Worm (Caenorhabditis elegans): Measurements from ENCODE around the gene Y42A5A.3.
A peak's percentile ranks its signal among the peaks of the same experiment; 100 is the strongest.

Y42A5A.3 gene

DNA sequence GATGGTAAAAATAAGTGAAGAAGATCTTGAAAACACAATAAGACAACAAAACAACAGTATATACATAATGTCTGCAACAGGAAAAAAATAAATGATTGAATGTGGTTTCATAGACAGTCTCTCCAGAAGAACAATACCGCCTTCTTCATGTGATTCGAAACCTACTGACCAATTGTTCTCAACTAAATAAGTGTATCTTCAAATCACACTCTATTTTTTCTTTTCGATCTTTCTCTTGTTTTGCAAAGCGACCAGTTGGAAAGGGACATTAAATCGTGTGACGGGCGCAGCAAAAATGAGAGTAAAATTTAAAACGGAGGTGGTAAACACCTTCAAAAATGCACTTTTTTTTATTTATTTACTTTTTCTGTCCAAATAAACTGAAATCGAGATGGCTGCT is 33.9 kb downstream of the Y42A5A.3 start:
- TF ChIP-seq mdl-1 (tag; optimal IDR thresholded peaks at IDR 0.05) (peak in 1 of 2 experiments; percentile 14), attf-4 (tag; optimal IDR thresholded peaks at IDR 0.05) (no peak), hlh-30 (tag; optimal IDR thresholded peaks at IDR 0.05; ENCODE audit: insufficient read depth) (peak; percentile 62), lsy-2 (tag; optimal IDR thresholded peaks at IDR 0.05) (no peak), unc-62 (GFP tag; optimal IDR thresholded peaks at IDR 0.05 in 1 of 2) (peak in 1 of 2 experiments; percentile 81), unc-62 (tag; optimal IDR thresholded peaks at IDR 0.05) (no peak), nhr-111 (GFP tag; optimal IDR thresholded peaks at IDR 0.05) (no peak), daf-16 (GFP tag; optimal IDR thresholded peaks at IDR 0.05) (peak in 1 of 2 experiments; percentile 65), daf-16 (tag; optimal IDR thresholded peaks at IDR 0.05) (no peak)

DNA sequence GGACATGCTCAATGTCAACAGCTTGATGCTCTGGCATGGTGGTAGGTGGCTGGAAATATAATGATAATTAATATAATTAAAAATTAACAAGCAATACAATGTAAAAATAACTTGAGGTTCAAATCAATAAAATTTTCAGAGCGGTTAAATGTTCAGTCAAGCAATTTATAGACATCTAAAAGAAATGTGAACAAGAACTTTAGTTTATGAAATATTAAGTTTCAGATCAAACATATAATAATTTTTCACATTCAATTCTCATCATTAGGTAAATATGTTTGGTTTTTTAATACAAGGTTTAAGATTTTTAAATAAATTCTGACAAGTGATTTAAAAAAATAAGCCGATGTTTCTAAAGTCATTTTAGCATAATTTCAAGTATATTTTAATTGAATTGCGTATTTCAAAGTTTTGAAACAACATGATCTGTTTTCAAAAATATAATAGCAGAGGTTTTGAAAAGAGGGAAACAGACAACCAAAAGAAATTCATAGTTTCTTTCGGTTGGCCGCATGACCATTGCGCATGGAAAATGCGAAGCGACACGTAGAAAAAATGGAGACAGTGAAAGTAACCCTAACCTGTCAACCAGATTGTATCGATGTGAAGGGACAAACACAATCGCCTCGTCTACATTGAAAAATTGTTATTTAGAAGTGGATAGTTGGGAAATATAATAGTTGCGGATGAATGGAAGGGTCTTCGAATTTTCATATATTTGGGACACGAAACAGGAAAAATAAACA is 35.4 kb downstream of the Y42A5A.3 start, which contains the start of gene T04C12.11:
TSS of gene T04C12.11 (minus strand) at position 51 of the 746 bp plus-strand sequence.
- peak in 1 of 2 experiments; percentile 16 for TF ChIP-seq mdl-1 (tag; optimal IDR thresholded peaks at IDR 0.05)
- TF ChIP-seq nhr-28 (tag; optimal IDR thresholded peaks at IDR 0.05), result peak; percentile 23
- peak; percentile 34 for TF ChIP-seq T20F7.1 (GFP tag; optimal IDR thresholded peaks at IDR 0.05)
- TF ChIP-seq lsy-2 (tag; optimal IDR thresholded peaks at IDR 0.05), result peak in 1 of 2 experiments; percentile 24
- no peak for TF ChIP-seq ztf-7 (tag; optimal IDR thresholded peaks at IDR 0.05)
- peak; percentile 61 for TF ChIP-seq hlh-30 (tag; optimal IDR thresholded peaks at IDR 0.05; ENCODE audit: insufficient read depth)
- TF ChIP-seq nhr-25 (tag; optimal IDR thresholded peaks at IDR 0.05; ENCODE audit: borderline replicate concordance, insufficient read depth), result peak; percentile 18
- TF ChIP-seq nhr-6 (tag; optimal IDR thresholded peaks at IDR 0.05), result no peak
- TF ChIP-seq lin-38 (GFP tag; IDR thresholded peaks at IDR 0.05), result no peak
- TF ChIP-seq F10B5.3 (tag; optimal IDR thresholded peaks at IDR 0.05), result no peak

- TF ChIP-seq D1046.2 (GFP tag; IDR thresholded peaks at IDR 0.05), result no peak
- TF ChIP-seq Y5F2A.4 (GFP tag; optimal IDR thresholded peaks at IDR 0.05), result no peak
- TF ChIP-seq arid-1 (GFP tag; conservative IDR thresholded peaks at IDR 0.05), result no peak
- TF ChIP-seq F37D6.2 (tag; optimal IDR thresholded peaks at IDR 0.05), result no peak
- TF ChIP-seq unc-130 (GFP tag; optimal IDR thresholded peaks at IDR 0.05), result no peak
- TF ChIP-seq tag-97 (GFP tag; IDR thresholded peaks at IDR 0.05), result no peak
- no peak for TF ChIP-seq F44E2.7 (GFP tag; IDR thresholded peaks at IDR 0.05)
- TF ChIP-seq mes-2 (tag; optimal IDR thresholded peaks at IDR 0.05; ENCODE audit: poor library complexity, severe bottlenecking), result no peak
- no peak for TF ChIP-seq zip-11 (GFP tag; IDR thresholded peaks at IDR 0.05)
- no peak for TF ChIP-seq ceh-20 (GFP tag; IDR thresholded peaks at IDR 0.05)
- no peak for TF ChIP-seq ceh-44 (GFP tag; IDR thresholded peaks at IDR 0.05)
Observed at ce11 chrV:11059180-11059579, 36.6 kb downstream of the Y42A5A.3 start, which contains the start of gene T04C12.1. T04C12.1 (minus strand) TSS chrV:11059269.

DNA sequence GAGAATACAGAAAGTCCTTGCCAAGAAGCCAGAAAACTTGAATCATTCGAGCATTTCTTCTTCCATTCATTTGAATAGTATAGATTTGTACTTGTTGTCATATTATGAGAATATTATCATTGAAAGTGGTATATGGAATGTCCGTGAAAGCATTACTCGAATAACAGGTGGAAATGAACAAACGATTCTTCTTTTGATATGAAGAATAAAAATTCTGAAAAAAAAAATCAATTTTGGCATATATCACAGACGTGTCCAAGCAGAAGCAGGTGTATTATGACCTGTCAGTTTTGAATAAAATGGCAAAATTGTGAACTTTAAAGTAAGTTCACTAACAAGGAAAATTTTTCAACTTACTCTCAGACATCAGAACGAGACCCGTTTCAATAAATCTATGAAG is 38.7 kb downstream of the Y42A5A.3 start, which contains the start of gene srh-75:
TSS of gene srh-75 (minus strand) at position 101 of the 400 bp plus-strand sequence.
- TF ChIP-seq nhr-111 (GFP tag; optimal IDR thresholded peaks at IDR 0.05), result no peak
- peak in 1 of 2 experiments; percentile 78 for TF ChIP-seq unc-62 (GFP tag; optimal IDR thresholded peaks at IDR 0.05 in 1 of 2)
- no peak for TF ChIP-seq unc-62 (tag; optimal IDR thresholded peaks at IDR 0.05)

- TF ChIP-seq aha-1 (tag) (peak; percentile 92), F10B5.3 (tag; optimal IDR thresholded peaks at IDR 0.05) (no peak)
Observed at ce11 chrV:11056484-11056883, 39.3 kb downstream of the Y42A5A.3 start.

- TF ChIP-seq unc-62 (GFP tag; optimal IDR thresholded peaks at IDR 0.05 in 1 of 2) (peak in 1 of 2 experiments; percentile 58), unc-62 (tag; optimal IDR thresholded peaks at IDR 0.05) (no peak), hlh-11 (tag; optimal IDR thresholded peaks at IDR 0.05) (no peak), zfp-2 (tag; optimal IDR thresholded peaks at IDR 0.05) (no peak), nhr-41 (GFP tag; IDR thresholded peaks at IDR 0.05) (no peak), egl-27 (tag; optimal IDR thresholded peaks at IDR 0.05) (no peak)
Observed at ce11 chrV:11053827-11054226, 41.9 kb downstream of the Y42A5A.3 start, which contains the start of gene T04C12.7. T04C12.7 (plus strand) TSS chrV:11054127.

All from whole organism, L4 larva.